Worm (Caenorhabditis elegans) whole organism, L4/young adult: ENCODE results near the gene cpg-4.
A peak's percentile ranks its signal among the peaks of the same experiment; 100 is the strongest.

Experiments
- W03F9.2 ChIP-seq: fragments of 150-350 bp; optimal IDR thresholded peaks from 2 replicates; lab custom pipeline; 2014; ENCODE audit warnings: missing biosample characterization, missing genetic modification characterization
- dao-5 ChIP-seq: sonication (generic microtip); optimal IDR thresholded peaks from 2 replicates; lab custom pipeline; 2016; ENCODE audit warnings: missing genotype, missing genetic modification characterization, moderate library complexity, missing compliant biosample characterization
- him-1 ChIP-seq: sonication (generic microtip); optimal IDR thresholded peaks from 2 replicates; lab custom pipeline; 2016; ENCODE audit warnings: missing genotype, missing genetic modification reagents, missing genetic modification characterization, missing compliant biosample characterization

The cpg-4 gene

DNA sequence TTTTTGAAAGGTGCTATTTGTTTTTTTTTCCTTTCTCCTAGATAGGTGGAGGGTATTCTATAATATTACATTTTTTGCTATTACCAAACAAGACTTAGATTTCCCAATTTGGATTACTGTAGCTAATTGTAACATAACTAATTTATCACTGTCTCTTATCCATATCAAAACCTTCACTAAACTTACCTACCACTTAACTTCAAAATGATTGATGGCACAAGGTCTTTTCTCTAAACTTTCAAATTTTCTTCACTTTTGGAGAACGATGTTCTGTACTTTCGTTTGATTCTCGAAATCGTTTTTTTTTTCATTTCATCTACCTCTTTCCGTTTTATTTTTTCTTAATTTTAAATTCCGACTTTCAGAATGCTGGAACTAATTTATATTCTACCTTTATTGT lies 12.8 kb upstream of the cpg-4 start, which contains the start of gene dhs-16:
dhs-16 (plus strand) TSS at position 366 of the 400 bp plus-strand sequence.
- TF ChIP-seq W03F9.2 (tag; lab: Kevin White, UChicago): no peak
- no peak for TF ChIP-seq dao-5 (tag; lab: Kevin White, UChicago)
- no peak for TF ChIP-seq him-1

DNA sequence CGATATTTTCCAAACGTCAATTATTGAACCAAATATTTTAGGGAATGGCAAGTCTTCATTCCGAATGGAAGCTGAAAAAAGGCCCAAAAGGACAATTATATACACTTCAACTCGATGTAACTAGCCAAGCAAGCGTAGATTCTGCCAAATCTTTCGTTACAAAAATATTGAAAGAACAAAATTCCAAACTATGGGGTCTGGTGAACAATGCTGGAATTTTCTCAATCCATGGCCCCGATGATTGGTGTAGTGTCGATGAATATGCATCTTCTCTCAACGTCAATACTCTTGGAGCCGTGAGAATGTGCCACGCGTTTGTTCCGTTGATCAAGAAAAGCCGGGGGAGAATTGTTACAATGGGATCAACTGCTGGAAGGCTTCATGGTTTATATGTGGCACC lies 12.0 kb upstream of the cpg-4 start:
- TF ChIP-seq W03F9.2 (tag; lab: Kevin White, UChicago) (no peak), him-1 (no peak), dao-5 (tag; lab: Kevin White, UChicago) (no peak)

DNA sequence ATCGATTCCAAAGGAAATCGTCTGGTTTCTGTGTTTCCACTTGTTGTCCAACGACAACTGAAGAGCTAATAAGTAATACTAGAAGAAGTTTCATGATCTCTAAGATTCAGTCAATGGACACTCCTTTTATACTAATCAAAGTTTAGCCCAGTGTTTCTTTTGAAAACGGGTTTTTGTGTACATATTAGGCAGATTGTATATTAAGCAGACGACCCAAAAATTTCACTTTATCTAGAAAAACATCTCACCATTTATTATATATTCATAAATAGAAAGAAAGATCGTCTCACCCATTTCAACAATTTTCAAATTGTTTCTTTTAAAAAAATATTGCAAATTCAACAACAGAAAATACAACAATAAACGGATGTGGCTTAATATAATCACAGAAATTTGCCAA lies 9.5 kb upstream of the cpg-4 start, which contains the start of gene C10F3.7:
C10F3.7 (minus strand) TSS at position 101 of the 400 bp plus-strand sequence.
- no peak for TF ChIP-seq W03F9.2 (tag; lab: Kevin White, UChicago)
- TF ChIP-seq him-1: no peak
- TF ChIP-seq dao-5 (tag; lab: Kevin White, UChicago): no peak

DNA sequence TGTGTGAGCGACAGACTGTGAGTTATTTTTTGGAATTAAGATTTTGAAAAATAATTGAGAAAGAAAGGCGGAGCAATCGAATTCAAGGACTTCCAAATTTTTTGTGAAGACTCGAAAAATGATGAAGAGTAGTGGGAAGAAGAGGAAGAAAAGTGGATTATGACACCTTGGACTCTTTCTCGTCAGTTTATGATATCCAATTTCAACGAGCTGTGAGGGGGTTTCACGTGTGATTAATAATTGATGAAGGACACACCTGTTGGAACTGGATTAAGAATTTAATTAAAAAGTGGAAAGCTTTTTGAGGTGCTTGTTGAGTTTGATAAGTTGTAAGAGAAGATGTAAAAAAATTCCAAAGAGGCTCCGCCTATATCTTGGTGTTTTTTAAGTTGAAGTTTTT lies 5.8 kb upstream of the cpg-4 start, which contains the start of gene fut-8:
fut-8 (minus strand) TSS at position 101 of the 400 bp plus-strand sequence.
- TF ChIP-seq W03F9.2 (tag; lab: Kevin White, UChicago) (no peak), him-1 (no peak), dao-5 (tag; lab: Kevin White, UChicago) (no peak)

DNA sequence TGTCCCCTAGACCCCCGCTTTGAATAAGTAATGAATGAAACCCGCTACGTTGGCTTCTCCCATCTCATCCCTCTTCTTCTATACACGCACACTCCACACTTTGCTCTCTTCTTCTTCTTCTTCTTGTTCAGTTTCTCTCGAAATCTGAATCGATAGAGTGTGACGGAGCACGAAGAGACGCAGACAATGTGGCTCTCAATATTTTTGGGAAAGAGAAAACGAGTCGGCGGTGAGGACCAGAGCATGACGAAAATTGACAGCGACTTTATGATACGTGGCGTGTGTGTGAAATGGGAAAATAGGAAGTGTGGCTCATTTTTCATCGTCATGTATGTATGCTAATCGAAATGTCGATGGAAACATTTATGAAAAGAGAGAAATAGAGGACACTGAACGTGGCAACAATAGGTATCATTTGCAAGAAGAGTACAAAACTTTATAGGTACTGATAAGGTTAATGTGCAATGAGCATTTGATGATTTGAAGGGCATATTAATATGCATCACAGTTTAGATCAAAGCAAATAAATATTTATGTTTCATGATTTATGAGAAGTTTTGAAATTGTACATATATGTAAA lies 4.6 kb upstream of the cpg-4 start:
- TF ChIP-seq him-1 (peak; percentile 48), W03F9.2 (tag; lab: Kevin White, UChicago) (no peak), dao-5 (tag; lab: Kevin White, UChicago) (no peak)

DNA sequence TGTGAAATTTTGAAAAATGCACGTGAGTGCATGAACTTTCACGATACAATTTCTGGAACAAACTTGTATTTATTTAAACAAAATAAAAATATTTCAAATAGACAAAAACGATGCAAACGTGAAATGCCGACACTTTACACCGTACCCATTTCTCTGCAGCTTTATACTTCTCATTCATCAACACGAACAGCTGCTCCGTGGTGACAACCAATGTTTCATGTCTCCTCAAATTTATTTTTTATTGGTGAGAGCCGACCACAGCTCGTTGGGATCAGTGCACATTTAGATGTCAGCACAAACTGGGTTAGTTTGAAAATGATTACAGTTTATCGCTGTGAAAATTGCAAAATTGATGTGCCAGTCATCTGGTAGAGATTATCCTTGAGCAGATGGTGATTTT lies 618 bp upstream of the cpg-4 start:
- TF ChIP-seq dao-5 (tag; lab: Kevin White, UChicago) (no peak), him-1 (no peak), W03F9.2 (tag; lab: Kevin White, UChicago) (no peak)

DNA sequence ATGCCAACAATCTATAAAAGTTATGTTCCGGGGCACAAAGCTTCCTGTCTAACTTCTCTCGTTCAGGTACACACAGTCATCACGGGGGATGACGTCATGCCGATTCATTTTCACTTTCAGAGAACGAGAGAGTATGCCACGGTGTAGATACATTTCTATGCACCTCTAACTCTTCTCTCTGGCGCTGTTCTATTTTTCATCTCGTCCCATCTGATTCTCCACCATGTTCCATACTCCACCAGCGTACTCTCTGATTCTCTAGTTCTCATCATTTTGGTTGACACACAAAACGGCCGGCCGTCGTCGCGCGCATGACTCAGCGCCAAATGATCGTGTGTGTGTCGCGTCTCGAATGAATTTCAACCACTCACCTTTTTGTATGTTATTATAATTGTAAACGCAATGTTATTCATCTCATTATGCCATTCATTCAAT lies 4.2 kb downstream of the cpg-4 start:
- TF ChIP-seq W03F9.2 (tag; lab: Kevin White, UChicago): peak; percentile 72
- no peak for TF ChIP-seq dao-5 (tag; lab: Kevin White, UChicago)
- peak; percentile 51 for TF ChIP-seq him-1

DNA sequence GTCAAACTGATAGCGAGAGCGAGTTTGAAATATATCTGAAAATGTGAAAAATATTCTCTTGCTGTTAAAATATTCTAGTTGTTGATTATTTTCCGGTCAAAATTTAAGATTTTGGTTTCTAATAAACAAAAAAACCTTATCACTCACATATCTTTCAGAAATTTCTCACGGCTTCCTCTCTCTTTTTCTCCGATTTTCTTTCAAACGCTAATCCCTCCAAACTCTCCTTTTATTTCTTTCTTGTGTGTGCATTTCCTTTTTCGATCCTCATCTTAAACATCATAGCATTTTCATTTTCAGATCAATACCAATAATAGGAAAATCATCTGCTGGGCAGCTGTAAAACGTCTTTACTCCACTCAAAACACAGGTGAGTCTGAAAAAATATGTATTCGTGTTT lies 7.1 kb downstream of the cpg-4 start, which contains the start of gene fos-1:
fos-1 (plus strand) TSS at position 301 of the 400 bp plus-strand sequence.
- no peak for TF ChIP-seq him-1
- no peak for TF ChIP-seq W03F9.2 (tag; lab: Kevin White, UChicago)
- TF ChIP-seq dao-5 (tag; lab: Kevin White, UChicago): no peak

DNA sequence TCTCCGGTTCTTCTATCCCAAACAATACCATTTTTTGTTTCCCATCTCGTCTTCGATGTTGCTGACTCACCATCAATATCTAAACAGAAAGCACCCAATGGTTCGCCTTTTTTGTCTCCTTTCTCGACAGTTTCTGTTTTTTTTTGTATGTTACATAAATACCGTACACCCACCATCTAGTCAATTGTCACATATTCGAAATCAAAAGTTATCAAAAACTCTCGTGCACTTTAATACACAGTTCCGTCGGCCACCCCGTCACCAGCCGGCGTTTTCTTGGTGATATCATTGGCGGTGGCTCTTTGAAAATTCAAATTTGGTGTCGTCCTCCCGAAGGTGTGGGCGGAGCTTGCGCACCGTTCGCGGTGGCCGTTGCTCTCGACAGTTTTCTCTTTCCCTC lies 11.7 kb downstream of the cpg-4 start:
- TF ChIP-seq him-1 (no peak), dao-5 (tag; lab: Kevin White, UChicago) (no peak), W03F9.2 (tag; lab: Kevin White, UChicago) (no peak)

DNA sequence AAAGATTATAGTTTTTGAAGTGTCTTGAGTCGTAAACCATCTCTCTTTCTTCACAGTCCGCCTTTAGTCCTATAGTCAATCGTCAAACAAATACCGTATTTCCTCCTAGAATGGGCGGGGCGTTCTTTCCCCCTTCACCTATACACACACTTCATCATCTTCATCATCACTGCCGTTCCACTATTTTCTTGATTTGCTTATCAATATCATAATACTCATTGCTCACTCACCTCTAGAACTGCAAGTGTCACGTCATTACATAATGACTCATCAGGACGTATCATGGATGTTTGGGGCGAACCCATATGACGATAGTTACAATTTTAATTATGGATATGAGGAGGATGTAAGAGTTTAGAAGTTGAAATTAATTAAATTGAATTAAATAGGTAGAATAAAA lies 14.4 kb downstream of the cpg-4 start:
- no peak for TF ChIP-seq W03F9.2 (tag; lab: Kevin White, UChicago)
- no peak for TF ChIP-seq him-1
- TF ChIP-seq dao-5 (tag; lab: Kevin White, UChicago): no peak

DNA sequence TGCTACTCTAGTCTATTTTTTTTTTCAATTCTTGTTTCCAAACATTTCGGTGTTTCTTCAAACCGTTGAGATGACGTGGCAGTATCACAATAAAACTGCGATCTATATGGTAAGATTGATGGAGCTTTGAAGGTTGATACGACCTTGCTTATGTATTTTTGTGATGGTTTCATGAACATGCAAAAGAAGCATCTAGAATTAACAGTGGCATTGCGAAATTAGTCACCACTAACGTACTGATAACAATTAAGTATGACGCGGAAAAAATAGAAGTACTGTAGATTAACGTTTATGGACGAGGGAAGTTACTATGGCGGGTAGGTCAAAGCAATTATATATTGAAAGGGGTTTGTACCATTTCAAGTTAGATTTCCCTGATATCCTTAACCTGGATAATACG lies 16.2 kb downstream of the cpg-4 start:
- TF ChIP-seq him-1 (no peak), dao-5 (tag; lab: Kevin White, UChicago) (no peak), W03F9.2 (tag; lab: Kevin White, UChicago) (no peak)

DNA sequence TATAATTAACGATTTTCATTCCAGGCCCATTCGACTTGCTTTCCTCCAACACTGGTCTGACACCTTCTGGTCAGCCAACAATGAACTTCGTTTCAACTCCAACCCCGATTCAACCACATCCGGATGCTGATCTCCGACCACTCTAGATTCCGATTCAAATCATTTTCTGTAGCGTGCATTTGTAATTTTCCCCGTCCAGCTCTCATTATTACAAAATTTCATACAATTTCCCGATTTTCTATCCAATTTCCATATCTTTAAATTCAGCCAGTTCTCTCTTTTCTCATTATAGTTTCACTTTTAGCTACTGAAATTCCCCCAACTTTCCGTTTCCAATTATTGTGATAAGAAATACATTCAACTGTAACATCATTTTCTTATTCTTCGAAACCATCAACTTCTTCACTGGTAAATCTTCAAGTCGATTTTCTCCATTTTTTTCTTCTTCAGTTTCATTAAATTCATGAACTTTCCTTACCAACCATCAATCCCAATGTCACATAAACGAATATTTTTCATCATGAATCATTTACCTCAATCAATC lies 19.4 kb downstream of the cpg-4 start:
- no peak for TF ChIP-seq dao-5 (tag; lab: Kevin White, UChicago)
- TF ChIP-seq W03F9.2 (tag; lab: Kevin White, UChicago): no peak

DNA sequence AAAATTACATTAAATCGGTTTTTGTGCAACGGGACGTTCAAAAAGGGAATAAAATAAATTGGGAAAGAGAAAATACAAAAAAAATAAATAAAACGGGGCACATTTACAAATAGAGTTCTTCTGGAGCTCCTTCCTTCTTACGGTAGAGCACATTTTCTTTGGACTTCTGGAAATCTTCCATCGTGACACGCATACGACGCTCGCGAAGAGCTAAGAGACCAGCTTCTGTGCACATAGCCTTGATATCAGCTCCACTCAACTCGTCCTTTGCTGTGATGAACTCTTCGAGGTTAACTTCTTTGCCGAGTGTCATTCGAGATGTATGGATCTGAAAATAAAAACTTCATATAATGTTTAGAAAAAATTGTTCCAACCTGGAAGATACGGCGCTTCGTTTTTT lies 19.9 kb downstream of the cpg-4 start:
- TF ChIP-seq him-1 (no peak), W03F9.2 (tag; lab: Kevin White, UChicago) (no peak), dao-5 (tag; lab: Kevin White, UChicago) (no peak)

DNA sequence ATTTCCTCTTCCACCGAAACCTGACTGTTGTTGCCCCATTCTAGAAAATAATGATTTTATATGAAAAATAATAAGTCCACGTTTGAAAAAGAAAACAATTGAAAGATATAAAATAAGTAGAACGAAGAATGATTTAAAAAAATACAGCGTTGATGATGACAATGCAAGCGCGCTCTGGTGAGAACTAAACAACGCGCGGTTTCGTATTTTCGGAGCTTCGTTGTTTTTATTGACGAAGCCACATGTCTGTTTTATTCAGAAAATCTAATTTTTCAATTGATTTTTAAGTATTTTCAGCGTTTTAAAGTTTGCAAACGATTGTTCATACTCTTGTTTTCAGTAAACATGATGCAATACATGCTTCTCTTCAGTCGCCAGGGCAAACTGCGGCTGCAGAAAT lies 21.4 kb downstream of the cpg-4 start, which contains the start of the genes rpt-2 and aps-1:
rpt-2 (minus strand) TSS at position 40 of the 400 bp plus-strand sequence.
aps-1 (plus strand) TSS at position 341 of the 400 bp plus-strand sequence.
- no peak for TF ChIP-seq dao-5 (tag; lab: Kevin White, UChicago)
- TF ChIP-seq W03F9.2 (tag; lab: Kevin White, UChicago): peak; percentile 90
